Worm (Caenorhabditis elegans) whole organism, L2 larva: ENCODE data around the gene ZK418.11.

Source experiments
- alr-1 ChIP-seq: fragments of 150-350 bp; optimal IDR thresholded peaks from 2 replicates; lab custom pipeline; 2014; ENCODE audit warnings: missing biosample characterization, missing genetic modification characterization
- unc-39 ChIP-seq: fragments of 150-350 bp; optimal IDR thresholded peaks from 2 replicates; lab custom pipeline; 2014; ENCODE audit warnings: missing biosample characterization, missing genetic modification characterization

ce11 chrIII:7072452-7072851, 27.6 kb upstream of the ZK418.11 start, which contains the start of gene lin-37:
- TF ChIP-seq unc-39 (tag; lab: Kevin White, UChicago) (no peak), alr-1 (tag; lab: Kevin White, UChicago) (no peak)
